Fruit fly (Drosophila melanogaster): Measurements from ENCODE around the gene Polr2L.

The Polr2L gene

dm6 chr3R:24692863-24693262 lies 24.4 kb upstream of the Polr2L start:
- TF ChIP-seq Dfd (GFP tag; optimal IDR thresholded peaks at IDR 0.05), result peak in 1 of 2 experiments; percentile 56
- TF ChIP-seq CG18476 (GFP tag; optimal IDR thresholded peaks at IDR 0.05), result no peak

dm6 chr3R:24699309-24699708 lies 18.0 kb upstream of the Polr2L start:
- no peak for TF ChIP-seq CG31388 (GFP tag; optimal IDR thresholded peaks at IDR 0.05)
- no peak for TF ChIP-seq Kr (GFP tag; optimal IDR thresholded peaks at IDR 0.05)
- no peak for TF ChIP-seq CG11247 (GFP tag; IDR thresholded peaks at IDR 0.05)
- TF ChIP-seq Trl (optimal IDR thresholded peaks at IDR 0.05), result peak in 1 of 2 experiments; percentile 37
- TF ChIP-seq Trl (GFP tag; optimal IDR thresholded peaks at IDR 0.05), result no peak
- no peak for TF ChIP-seq dysf (GFP tag; IDR thresholded peaks at IDR 0.05)
- TF ChIP-seq crc (GFP tag; optimal IDR thresholded peaks at IDR 0.05), result no peak
- TF ChIP-seq CG14014 (GFP tag; IDR thresholded peaks at IDR 0.05), result no peak
- TF ChIP-seq CG2875 (GFP tag; optimal IDR thresholded peaks at IDR 0.05), result no peak
- TF ChIP-seq ranshi (GFP tag; IDR thresholded peaks at IDR 0.05), result no peak
- no peak for TF ChIP-seq B-H1 (GFP tag; IDR thresholded peaks at IDR 0.05)
- TF ChIP-seq Elba2 (GFP tag; optimal IDR thresholded peaks at IDR 0.05), result peak; percentile 95
- TF ChIP-seq CG1602 (GFP tag; optimal IDR thresholded peaks at IDR 0.05), result no peak
- TF ChIP-seq CG2889 (GFP tag; IDR thresholded peaks at IDR 0.05), result no peak
- TF ChIP-seq CG5180 (GFP tag; optimal IDR thresholded peaks at IDR 0.05), result no peak

dm6 chr3R:24712375-24712830 lies 4.9 kb upstream of the Polr2L start, which contains the start of the genes CG13627 and CG46316:
TSS of gene CG13627 (plus strand) at chr3R:24712780.
TSS of gene CG46316 (plus strand) at chr3R:24712780.
- TF ChIP-seq ERR (GFP tag; optimal IDR thresholded peaks at IDR 0.05) (no peak), Ets65A (GFP tag) (peak; percentile 63), vvl (GFP tag; IDR thresholded peaks at IDR 0.05) (peak; percentile 44; the same call in 1 of the 2 replicates), Blimp-1 (GFP tag; optimal IDR thresholded peaks at IDR 0.05) (peak; percentile 80)

- TF ChIP-seq CG17186 (GFP tag; optimal IDR thresholded peaks at IDR 0.05) (peak; percentile 13), CG14860 (GFP tag; IDR thresholded peaks at IDR 0.05; ENCODE audit: partially characterized antibody) (peak; percentile 73), fd3F (GFP tag; optimal IDR thresholded peaks at IDR 0.05) (no peak), CG7928 (GFP tag; optimal IDR thresholded peaks at IDR 0.05) (no peak), amos (GFP tag; IDR thresholded peaks at IDR 0.05; ENCODE audit: partially characterized antibody) (peak; percentile 81), Eip74EF (GFP tag; optimal IDR thresholded peaks at IDR 0.05) (no peak), CG11723 (GFP tag; optimal IDR thresholded peaks at IDR 0.05) (no peak), C15 (GFP tag; IDR thresholded peaks at IDR 0.05) (no peak), gsb-n (tag; optimal IDR thresholded peaks at IDR 0.05) (peak; percentile 38), chinmo (GFP tag; IDR thresholded peaks at IDR 0.05; ENCODE audit: partially characterized antibody) (0 out of 4 replicates have a peak, but pooled peaks have one; percentile 7), Pdp1 (GFP tag; optimal IDR thresholded peaks at IDR 0.05) (peak in 1 of 2 experiments; percentile 18), Xbp1 (GFP tag; optimal IDR thresholded peaks at IDR 0.05) (no peak), ems (GFP tag; optimal IDR thresholded peaks at IDR 0.05) (no peak), wdn (GFP tag; IDR thresholded peaks at IDR 0.05) (no peak), cg (GFP tag; optimal IDR thresholded peaks at IDR 0.05) (no peak), mld (GFP tag; IDR thresholded peaks at IDR 0.05; ENCODE audit: partially characterized antibody) (0 out of 3 replicates have a peak, but pooled peaks have one; percentile 61), CG3281 (GFP tag; optimal IDR thresholded peaks at IDR 0.05) (peak; percentile 100), Doc3 (GFP tag; IDR thresholded peaks at IDR 0.05; ENCODE audit: partially characterized antibody) (peak; percentile 72), Ets65A (GFP tag) (peak; percentile 9), CG31388 (GFP tag; optimal IDR thresholded peaks at IDR 0.05) (no peak), toy (GFP tag; IDR thresholded peaks at IDR 0.05) (no peak), Nf-YC (tag; optimal IDR thresholded peaks at IDR 0.05) (no peak), CG14050 (GFP tag; IDR thresholded peaks at IDR 0.05) (no peak), ewg (GFP tag; optimal IDR thresholded peaks at IDR 0.05) (peak; percentile 35)
These were observed 2.3 kb downstream of the Polr2L start, which contains the start of the genes CG13630 and tok for dm6 chr3R:24719314-24720290. TSS of gene CG13630 (minus strand) at chr3R:24719364. TSS of gene tok (plus strand) at chr3R:24719697.

Data from whole organism, embryonic.